In the genomic region with DNA sequence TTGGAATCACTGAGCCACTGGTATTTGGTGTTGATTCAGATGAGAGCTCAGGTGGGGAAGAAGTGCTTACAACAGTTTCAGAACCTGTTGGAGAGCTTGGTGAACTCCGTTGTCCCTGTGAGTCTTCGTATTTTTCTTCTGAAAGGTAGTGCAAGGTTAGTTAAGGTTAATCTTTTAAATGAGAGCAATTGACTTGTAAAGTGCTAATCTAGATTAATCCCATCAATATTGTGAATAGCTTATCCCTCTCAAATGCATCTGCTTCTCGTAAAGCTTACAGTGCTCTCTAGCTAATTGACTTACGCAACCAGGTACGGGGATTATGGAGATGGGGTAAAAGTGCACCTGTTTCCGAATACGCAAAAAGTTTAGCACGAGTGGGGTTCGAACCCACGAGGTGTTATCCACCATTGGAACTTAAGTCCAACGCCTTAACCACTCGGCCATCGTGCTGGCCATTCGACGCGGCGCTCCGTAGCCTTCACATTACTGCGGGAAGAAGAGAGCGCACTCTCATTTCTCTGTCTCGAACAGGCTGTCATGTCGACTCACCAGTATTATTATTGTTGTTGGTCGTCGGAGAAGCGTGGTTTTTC, we compare ENCODE assay signal across 2 worm cellular contexts.
TF ChIP-seq lines count a peak whose summit lies in the region.

No protein-coding gene starts in this region.

TF ChIP-seq in whole organism, L1 larva, 84 proteins besides CTCF, POLR2A, EP300 and RAD21 (continued from another document):
- peak; percentile 38 for TF ChIP-seq unc-130 (tag; optimal IDR thresholded peaks at IDR 0.05; lab: Kevin White, UChicago)
- TF ChIP-seq ets-5 (GFP tag; IDR thresholded peaks at IDR 0.05; lab: Robert Waterston, UW), result no peak
- peak; percentile 51 for TF ChIP-seq swsn-7 (tag; optimal IDR thresholded peaks at IDR 0.05; lab: Kevin White, UChicago)
- peak; percentile 56 to 62 for TF ChIP-seq lin-35 (GFP tag; optimal IDR thresholded peaks at IDR 0.05; lab: Kevin White, UChicago)
- no peak for TF ChIP-seq lir-3 (tag; optimal IDR thresholded peaks at IDR 0.05; lab: Kevin White, UChicago; ENCODE audit: poor library complexity)
- peak; percentile 20 for TF ChIP-seq skn-1 (tag; optimal IDR thresholded peaks at IDR 0.05; lab: Kevin White, UChicago)
- TF ChIP-seq hlh-4 (tag; optimal IDR thresholded peaks at IDR 0.05; lab: Kevin White, UChicago), result no peak
- peak; percentile 10 for TF ChIP-seq dsc-1 (tag; optimal IDR thresholded peaks at IDR 0.05; lab: Kevin White, UChicago)
- TF ChIP-seq snpc-4 (tag; optimal IDR thresholded peaks at IDR 0.05; lab: Kevin White, UChicago), result peak; percentile 23
- TF ChIP-seq egl-13 (tag; optimal IDR thresholded peaks at IDR 0.05; lab: Kevin White, UChicago), result no peak
- peak in 2 of 3 experiments; percentile 25 to 55 for TF ChIP-seq ceh-82 (tag; optimal IDR thresholded peaks at IDR 0.05; lab: Kevin White, UChicago)
- TF ChIP-seq nhr-71 (tag; optimal IDR thresholded peaks at IDR 0.05; lab: Kevin White, UChicago), result peak; percentile 63
- TF ChIP-seq mep-1 (tag; optimal IDR thresholded peaks at IDR 0.05; lab: Kevin White, UChicago), result peak; percentile 9
- TF ChIP-seq pax-3 (tag; optimal IDR thresholded peaks at IDR 0.05; lab: Kevin White, UChicago), result no peak
- peak in 1 of 2 experiments; percentile 50 for TF ChIP-seq mdl-1 (tag; optimal IDR thresholded peaks at IDR 0.05; lab: Kevin White, UChicago)
- no peak for TF ChIP-seq lin-15B (tag; optimal IDR thresholded peaks at IDR 0.05; lab: Kevin White, UChicago)
- TF ChIP-seq nhr-19 (GFP tag; conservative IDR thresholded peaks at IDR 0.05; lab: Robert Waterston, UW), result peak; percentile 59
- peak; percentile 19 for TF ChIP-seq nhr-77 (tag; optimal IDR thresholded peaks at IDR 0.05; lab: Kevin White, UChicago)
- TF ChIP-seq lsy-2 (tag; optimal IDR thresholded peaks at IDR 0.05; lab: Kevin White, UChicago), result peak; percentile 19 to 53
- no peak for TF ChIP-seq egl-27 (tag; optimal IDR thresholded peaks at IDR 0.05; lab: Kevin White, UChicago)
- TF ChIP-seq isw-1 (GFP tag; IDR thresholded peaks at IDR 0.05; lab: Robert Waterston, UW), result 0 out of 2 replicates have a peak, but pooled peaks have one; percentile 3
- no peak for TF ChIP-seq jun-1 (tag; optimal IDR thresholded peaks at IDR 0.05; lab: Kevin White, UChicago)
- TF ChIP-seq efl-1 (optimal IDR thresholded peaks at IDR 0.05; lab: Kevin White, UChicago), result peak; percentile 38 to 51
- peak; percentile 24 to 93 for TF ChIP-seq efl-1 (GFP tag; optimal IDR thresholded peaks at IDR 0.05 in 1 of 2; lab: Kevin White, UChicago)
- TF ChIP-seq snu-23 (GFP tag; optimal IDR thresholded peaks at IDR 0.05; lab: Kevin White, UChicago), result peak; percentile 73
- TF ChIP-seq nhr-47 (tag; optimal IDR thresholded peaks at IDR 0.05; lab: Kevin White, UChicago), result peak; percentile 63
- no peak for TF ChIP-seq ceh-90 (tag; optimal IDR thresholded peaks at IDR 0.05; lab: Kevin White, UChicago)
- TF ChIP-seq F16B12.6 (tag; optimal IDR thresholded peaks at IDR 0.05; lab: Kevin White, UChicago), result peak; percentile 42
- no peak for TF ChIP-seq mab-9 (GFP tag; IDR thresholded peaks at IDR 0.05; lab: Robert Waterston, UW)
- TF ChIP-seq sox-4 (tag; optimal IDR thresholded peaks at IDR 0.05; lab: Kevin White, UChicago), result no peak
- TF ChIP-seq ces-1 (GFP tag; optimal IDR thresholded peaks at IDR 0.05; lab: Kevin White, UChicago), result no peak
- TF ChIP-seq fkh-8 (tag; optimal IDR thresholded peaks at IDR 0.05; lab: Kevin White, UChicago), result peak; percentile 16

TF ChIP-seq in whole organism, young adult, 124 proteins besides CTCF, POLR2A, EP300 and RAD21 (continued from another document):
- TF ChIP-seq ceh-58 (GFP tag; IDR thresholded peaks at IDR 0.05; lab: Robert Waterston, UW) (no peak), sptf-2 (GFP tag; optimal IDR thresholded peaks at IDR 0.05; lab: Kevin White, UChicago) (no peak), bed-2 (GFP tag; IDR thresholded peaks at IDR 0.05; lab: Robert Waterston, UW) (no peak), repo-1 (tag; optimal IDR thresholded peaks at IDR 0.05; lab: Kevin White, UChicago) (peak; percentile 2), ets-4 (GFP tag; optimal IDR thresholded peaks at IDR 0.05; lab: Kevin White, UChicago) (no peak), nfya-2 (GFP tag; IDR thresholded peaks at IDR 0.05; lab: Robert Waterston, UW) (no peak), nhr-179 (tag; optimal IDR thresholded peaks at IDR 0.05; lab: Kevin White, UChicago) (no peak), C17E4.6 (GFP tag; IDR thresholded peaks at IDR 0.05; lab: Robert Waterston, UW) (no peak), ekl-4 (GFP tag; IDR thresholded peaks at IDR 0.05; lab: Robert Waterston, UW) (0 out of 2 replicates have a peak, but pooled peaks have one; percentile 11), rpc-1 (optimal IDR thresholded peaks at IDR 0.05; lab: Kevin White, UChicago) (peak; percentile 64), rpc-1 (tag; optimal IDR thresholded peaks at IDR 0.05; lab: Kevin White, UChicago) (peak; percentile 81), madf-6 (GFP tag; IDR thresholded peaks at IDR 0.05; lab: Robert Waterston, UW) (peak; percentile 57), egl-44 (GFP tag; IDR thresholded peaks at IDR 0.05; lab: Robert Waterston, UW) (0 out of 2 replicates have a peak, but pooled peaks have one; percentile 40), die-1 (tag; optimal IDR thresholded peaks at IDR 0.05; lab: Kevin White, UChicago) (peak; percentile 66), madf-10 (tag; optimal IDR thresholded peaks at IDR 0.05; lab: Kevin White, UChicago) (peak; percentile 25), bed-1 (GFP tag; IDR thresholded peaks at IDR 0.05; lab: Robert Waterston, UW) (no peak), xnd-1 (tag; optimal IDR thresholded peaks at IDR 0.05; lab: Kevin White, UChicago) (no peak), nhr-80 (tag; optimal IDR thresholded peaks at IDR 0.05; lab: Kevin White, UChicago) (no peak), K11D2.4 (GFP tag; IDR thresholded peaks at IDR 0.05; lab: Robert Waterston, UW) (0 out of 2 replicates have a peak, but pooled peaks have one; percentile 54), hsf-1 (GFP tag; IDR thresholded peaks at IDR 0.05; lab: Robert Waterston, UW) (no peak), D2030.7 (GFP tag; IDR thresholded peaks at IDR 0.05; lab: Robert Waterston, UW) (no peak), egrh-3 (GFP tag; IDR thresholded peaks at IDR 0.05; lab: Robert Waterston, UW) (peak; percentile 33; the same call in 1 of the 2 replicates), rec-8 (tag; optimal IDR thresholded peaks at IDR 0.05; lab: Kevin White, UChicago) (peak; percentile 16 to 63), let-607 (tag; optimal IDR thresholded peaks at IDR 0.05; lab: Kevin White, UChicago) (no peak), ztf-3 (GFP tag; optimal IDR thresholded peaks at IDR 0.05; lab: Kevin White, UChicago) (no peak), aptf-2 (GFP tag; conservative IDR thresholded peaks at IDR 0.05; lab: Robert Waterston, UW) (no peak), attf-6 (GFP tag; IDR thresholded peaks at IDR 0.05; lab: Robert Waterston, UW) (peak; percentile 24; the same call in 1 of the 2 replicates), athp-1 (tag; optimal IDR thresholded peaks at IDR 0.05; lab: Kevin White, UChicago) (no peak), nhr-90 (tag; optimal IDR thresholded peaks at IDR 0.05; lab: Kevin White, UChicago) (peak; percentile 58), chd-7 (tag; optimal IDR thresholded peaks at IDR 0.05; lab: Kevin White, UChicago) (peak; percentile 52), Y56A3A.18 (GFP tag; IDR thresholded peaks at IDR 0.05; lab: Robert Waterston, UW) (peak; percentile 55; the same call in 1 of the 2 replicates), pbrm-1 (GFP tag; IDR thresholded peaks at IDR 0.05; lab: Robert Waterston, UW) (0 out of 2 replicates have a peak, but pooled peaks have one; percentile 40), hmg-20 (GFP tag; IDR thresholded peaks at IDR 0.05; lab: Robert Waterston, UW) (no peak), F55B11.4 (tag; optimal IDR thresholded peaks at IDR 0.05; lab: Kevin White, UChicago; ENCODE audit: borderline replicate concordance, insufficient read depth) (no peak), sea-2 (GFP tag; IDR thresholded peaks at IDR 0.05; lab: Robert Waterston, UW) (no peak), aptf-3 (GFP tag; IDR thresholded peaks at IDR 0.05; lab: Robert Waterston, UW) (no peak), fkh-3 (tag; optimal IDR thresholded peaks at IDR 0.05; lab: Kevin White, UChicago) (peak; percentile 10), tbp1 (GFP tag; optimal IDR thresholded peaks at IDR 0.05; lab: Kevin White, UChicago) (peak; percentile 95), attf-3 (GFP tag; conservative IDR thresholded peaks at IDR 0.05; lab: Robert Waterston, UW) (no peak), ceh-27 (GFP tag; optimal IDR thresholded peaks at IDR 0.05; lab: Kevin White, UChicago) (peak; percentile 75), ztf-22 (GFP tag; optimal IDR thresholded peaks at IDR 0.05; lab: Kevin White, UChicago) (no peak), lir-1 (GFP tag; conservative IDR thresholded peaks at IDR 0.05; lab: Robert Waterston, UW) (0 out of 2 replicates have a peak, but pooled peaks have one; percentile 8), unc-130 (GFP tag; optimal IDR thresholded peaks at IDR 0.05; lab: Kevin White, UChicago) (no peak), atf-7 (tag; optimal IDR thresholded peaks at IDR 0.05; lab: Kevin White, UChicago) (peak; percentile 6), dpl-1 (GFP tag; optimal IDR thresholded peaks at IDR 0.05; lab: Kevin White, UChicago) (no peak), lag-1 (GFP tag; IDR thresholded peaks at IDR 0.05; lab: Robert Waterston, UW) (no peak), nhr-27 (tag; optimal IDR thresholded peaks at IDR 0.05; lab: Kevin White, UChicago) (no peak), nfyb-1 (GFP tag; IDR thresholded peaks at IDR 0.05; lab: Robert Waterston, UW) (peak; percentile 83), ceh-91 (GFP tag; IDR thresholded peaks at IDR 0.05; lab: Robert Waterston, UW) (no peak), Y53F4B.3 (GFP tag; IDR thresholded peaks at IDR 0.05; lab: Robert Waterston, UW) (peak; percentile 56; the same call in 1 of the 2 replicates), Y67H2A.10 (GFP tag; conservative IDR thresholded peaks at IDR 0.05; lab: Robert Waterston, UW) (no peak), snpc-1.1 (tag; optimal IDR thresholded peaks at IDR 0.05; lab: Kevin White, UChicago; ENCODE audit: insufficient read depth) (no peak), F39B2.1 (GFP tag; IDR thresholded peaks at IDR 0.05; lab: Robert Waterston, UW) (no peak), B0035.1 (tag; optimal IDR thresholded peaks at IDR 0.05; lab: Kevin White, UChicago) (no peak), C06A6.2 (GFP tag; conservative IDR thresholded peaks at IDR 0.05; lab: Robert Waterston, UW) (no peak), dox-1 (GFP tag; IDR thresholded peaks at IDR 0.05; lab: Robert Waterston, UW) (peak; percentile 73), cebp-2 (GFP tag; IDR thresholded peaks at IDR 0.05; lab: Robert Waterston, UW) (no peak), ztf-6 (GFP tag; IDR thresholded peaks at IDR 0.05; lab: Robert Waterston, UW) (peak; percentile 73; the same call in 1 of the 2 replicates), snpc-3.4 (tag; optimal IDR thresholded peaks at IDR 0.05; lab: Kevin White, UChicago) (no peak), B0261.1 (tag; optimal IDR thresholded peaks at IDR 0.05; lab: Kevin White, UChicago) (peak; percentile 90), F22D6.2 (tag; optimal IDR thresholded peaks at IDR 0.05; lab: Kevin White, UChicago) (no peak), akir-1 (GFP tag; optimal IDR thresholded peaks at IDR 0.05; lab: Kevin White, UChicago) (no peak), pha-4 (tag; optimal IDR thresholded peaks at IDR 0.05; lab: Kevin White, UChicago) (no peak), T07F8.4 (tag; optimal IDR thresholded peaks at IDR 0.05; lab: Kevin White, UChicago) (peak; percentile 37), snpc-1.3 (tag; optimal IDR thresholded peaks at IDR 0.05; lab: Kevin White, UChicago; ENCODE audit: insufficient read depth) (peak; percentile 20), mes-4 (tag; optimal IDR thresholded peaks at IDR 0.05; lab: Kevin White, UChicago) (no peak), Y79H2A.3 (GFP tag; conservative IDR thresholded peaks at IDR 0.05; lab: Robert Waterston, UW) (peak; percentile 47; the same call in 1 of the 2 replicates), lin-35 (GFP tag; optimal IDR thresholded peaks at IDR 0.05; lab: Kevin White, UChicago) (no peak), ceh-100 (GFP tag; IDR thresholded peaks at IDR 0.05; lab: Robert Waterston, UW) (0 out of 2 replicates have a peak, but pooled peaks have one; percentile 27), F49E8.2 (tag; optimal IDR thresholded peaks at IDR 0.05; lab: Kevin White, UChicago; ENCODE audit: insufficient read depth) (no peak), him-1 (tag; optimal IDR thresholded peaks at IDR 0.05; lab: Kevin White, UChicago) (peak; percentile 80), T26A5.8 (tag; optimal IDR thresholded peaks at IDR 0.05; lab: Kevin White, UChicago) (no peak), tlf-1 (GFP tag; optimal IDR thresholded peaks at IDR 0.05; lab: Kevin White, UChicago) (peak; percentile 7), snpc-4 (GFP tag; optimal IDR thresholded peaks at IDR 0.05; lab: Kevin White, UChicago) (no peak), snpc-4 (tag; optimal IDR thresholded peaks at IDR 0.05; lab: Kevin White, UChicago) (peak in 3 of 4 experiments; percentile 0 to 70 (median 62)), hlh-26 (GFP tag; conservative IDR thresholded peaks at IDR 0.05; lab: Robert Waterston, UW) (no peak), hmg-1.2 (GFP tag; IDR thresholded peaks at IDR 0.05; lab: Robert Waterston, UW) (peak; percentile 78), mxl-1 (tag; optimal IDR thresholded peaks at IDR 0.05; lab: Kevin White, UChicago) (peak; percentile 30), cebp-1 (GFP tag; IDR thresholded peaks at IDR 0.05; lab: Robert Waterston, UW) (no peak), cebp-1 (tag; optimal IDR thresholded peaks at IDR 0.05; lab: Kevin White, UChicago) (no peak), nfya-1 (tag; optimal IDR thresholded peaks at IDR 0.05; lab: Kevin White, UChicago; ENCODE audit: borderline replicate concordance, insufficient read depth) (no peak), efl-1 (GFP tag; optimal IDR thresholded peaks at IDR 0.05; lab: Kevin White, UChicago) (no peak), B0336.3 (GFP tag; IDR thresholded peaks at IDR 0.05; lab: Robert Waterston, UW) (no peak), let-526 (GFP tag; IDR thresholded peaks at IDR 0.05; lab: Robert Waterston, UW) (peak; percentile 68; the same call in 1 of the 2 replicates), ztf-18 (tag; optimal IDR thresholded peaks at IDR 0.05; lab: Kevin White, UChicago) (peak; percentile 58)
